5 worm cellular contexts compared by ENCODE assay signal in genomic region chrIII:13169464-13169966, ce11.
TF ChIP-seq lines count a peak whose summit lies in the region.

snpc-1.2 (minus strand) TSS chrIII:13169541.
Y39E4B.5 (plus strand) TSS chrIII:13169916.

TF ChIP-seq in whole organism, L1 larva, 84 proteins besides CTCF, POLR2A, EP300 and RAD21:
- peak in 1 of 2 experiments; percentile 11 for TF ChIP-seq lin-35 (GFP tag; optimal IDR thresholded peaks at IDR 0.05; lab: Kevin White, UChicago)
- peak; percentile 47 to 70 for TF ChIP-seq efl-1 (optimal IDR thresholded peaks at IDR 0.05; lab: Kevin White, UChicago)
- peak in 1 of 2 experiments; percentile 53 for TF ChIP-seq efl-1 (GFP tag; optimal IDR thresholded peaks at IDR 0.05 in 1 of 2; lab: Kevin White, UChicago)
- TF ChIP-seq dpl-1 (GFP tag; optimal IDR thresholded peaks at IDR 0.05; lab: Kevin White, UChicago) = peak in 2 of 3 experiments; percentile 21 to 53
- no peak for TF ChIP-seq ama-1 (optimal IDR thresholded peaks at IDR 0.05; lab: Kevin White, UChicago)

TF ChIP-seq in whole organism, L3 larva, 47 proteins besides CTCF, POLR2A, EP300 and RAD21:
- TF ChIP-seq lin-15B (tag; optimal IDR thresholded peaks at IDR 0.05; lab: Kevin White, UChicago) (peak; percentile 43), nhr-23 (tag; optimal IDR thresholded peaks at IDR 0.05; lab: Kevin White, UChicago) (no peak)

TF ChIP-seq in whole organism, L4 larva, 104 proteins besides CTCF, POLR2A, EP300 and RAD21:
- TF ChIP-seq aha-1 (tag; lab: Kevin White, UChicago) (peak; percentile 65), ces-1 (GFP tag; optimal IDR thresholded peaks at IDR 0.05; lab: Kevin White, UChicago) (no peak)

TF ChIP-seq in whole organism, mixed stage, embryonic, 35 proteins besides CTCF, POLR2A, EP300 and RAD21:
- no peak for TF ChIP-seq ceh-83 (GFP tag; optimal IDR thresholded peaks at IDR 0.05; lab: Kevin White, UChicago)
- TF ChIP-seq mep-1 (tag; optimal IDR thresholded peaks at IDR 0.05; lab: Kevin White, UChicago) = peak; percentile 55
TF ChIP-seq in whole organism, mixed stage, embryonic: peak in this region for 1.

TF ChIP-seq in whole organism, young adult, 124 proteins besides CTCF, POLR2A, EP300 and RAD21:
- TF ChIP-seq efl-1 (GFP tag; optimal IDR thresholded peaks at IDR 0.05; lab: Kevin White, UChicago) (peak; percentile 71), dpl-1 (GFP tag; optimal IDR thresholded peaks at IDR 0.05; lab: Kevin White, UChicago) (peak; percentile 43), D2030.7 (GFP tag; IDR thresholded peaks at IDR 0.05; lab: Robert Waterston, UW) (peak; percentile 46; the same call in 1 of the 2 replicates), gei-17 (GFP tag; optimal IDR thresholded peaks at IDR 0.05; lab: Kevin White, UChicago) (no peak), egl-44 (GFP tag; IDR thresholded peaks at IDR 0.05; lab: Robert Waterston, UW) (no peak), ceh-91 (GFP tag; IDR thresholded peaks at IDR 0.05; lab: Robert Waterston, UW) (0 out of 2 replicates have a peak, but pooled peaks have one; percentile 14), xnd-1 (tag; optimal IDR thresholded peaks at IDR 0.05; lab: Kevin White, UChicago) (peak; percentile 12), pbrm-1 (GFP tag; IDR thresholded peaks at IDR 0.05; lab: Robert Waterston, UW) (no peak), lsl-1 (GFP tag; optimal IDR thresholded peaks at IDR 0.05; lab: Kevin White, UChicago) (peak; percentile 44), lin-54 (GFP tag; optimal IDR thresholded peaks at IDR 0.05; lab: Kevin White, UChicago) (peak; percentile 7), madf-6 (GFP tag; IDR thresholded peaks at IDR 0.05; lab: Robert Waterston, UW) (peak; percentile 40; the same call in 1 of the 2 replicates), F33H1.4 (GFP tag; IDR thresholded peaks at IDR 0.05; lab: Robert Waterston, UW) (peak; percentile 76), nhr-179 (tag; optimal IDR thresholded peaks at IDR 0.05; lab: Kevin White, UChicago) (no peak), him-1 (tag; optimal IDR thresholded peaks at IDR 0.05; lab: Kevin White, UChicago) (no peak), B0336.3 (GFP tag; IDR thresholded peaks at IDR 0.05; lab: Robert Waterston, UW) (no peak), snpc-1.3 (tag; optimal IDR thresholded peaks at IDR 0.05; lab: Kevin White, UChicago; ENCODE audit: insufficient read depth) (peak; percentile 23)
